Worm (Caenorhabditis elegans): Measurements from ENCODE around the gene cox-16.

DNA sequence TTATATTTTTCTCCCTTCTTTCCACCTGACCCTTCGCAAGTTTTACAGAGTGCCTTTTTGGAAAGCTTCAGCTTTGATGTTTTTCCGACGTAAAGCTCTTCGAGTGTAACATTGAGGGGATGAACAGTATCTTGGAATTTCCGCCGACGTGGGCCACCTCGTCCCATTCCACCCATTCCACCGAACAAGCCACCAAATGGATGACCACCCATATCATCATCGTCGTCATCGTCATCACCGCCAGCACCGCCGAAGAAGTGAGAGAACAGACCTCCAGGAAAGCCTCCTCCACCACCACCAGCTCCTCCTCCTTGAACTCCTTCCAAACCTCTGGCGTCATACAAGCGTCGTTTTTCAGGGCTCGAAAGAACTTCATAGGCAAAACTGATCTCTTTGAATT lies 31.7 kb downstream of the cox-16 start:
- TF ChIP-seq unc-62 (GFP tag; optimal IDR thresholded peaks at IDR 0.05 in 1 of 2), result no peak
- no peak for TF ChIP-seq unc-62 (tag; optimal IDR thresholded peaks at IDR 0.05)
- no peak for TF ChIP-seq snpc-4 (tag; optimal IDR thresholded peaks at IDR 0.05)
- no peak for TF ChIP-seq pqm-1 (tag; optimal IDR thresholded peaks at IDR 0.05)
- no peak for TF ChIP-seq saeg-2 (GFP tag; IDR thresholded peaks at IDR 0.05)
- TF ChIP-seq nhr-77 (tag; optimal IDR thresholded peaks at IDR 0.05), result no peak
- no peak for TF ChIP-seq T26A8.4 (GFP tag; IDR thresholded peaks at IDR 0.05)
- peak; percentile 16 for TF ChIP-seq aha-1 (tag)
- no peak for TF ChIP-seq nhr-237 (tag; optimal IDR thresholded peaks at IDR 0.05)

Measured in whole organism, L4 larva.